Worm (Caenorhabditis elegans): Measurements from ENCODE around the gene pitp-1.

Gene pitp-1

DNA sequence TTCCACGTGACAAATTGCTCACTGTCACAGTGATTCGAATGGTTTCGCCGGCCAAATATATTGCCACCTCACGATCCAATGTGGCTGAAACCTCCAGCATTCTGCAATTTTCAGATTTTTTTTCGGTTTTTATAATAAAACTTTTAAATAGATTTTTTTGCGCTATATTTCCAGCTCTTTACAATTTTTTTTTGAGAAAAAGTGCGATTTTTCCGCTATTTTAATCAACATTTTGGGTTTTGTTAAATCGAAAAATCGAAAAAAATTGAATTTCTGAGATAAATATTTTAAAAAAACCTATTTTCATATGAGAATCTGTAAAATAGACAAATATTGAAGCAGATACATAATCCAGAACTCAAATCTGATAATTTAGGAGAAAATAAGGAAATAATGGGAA is 30.6 kb downstream of the pitp-1 start, which contains the start of gene M01F1.9:
M01F1.9 (minus strand) TSS at position 101 of the 400 bp plus-strand sequence.
- no peak for TF ChIP-seq eor-1 (tag; optimal IDR thresholded peaks at IDR 0.05)
- no peak for TF ChIP-seq zag-1 (tag; optimal IDR thresholded peaks at IDR 0.05)
- TF ChIP-seq ceh-28 (tag; optimal IDR thresholded peaks at IDR 0.05), result no peak
- no peak for TF ChIP-seq fos-1 (tag; optimal IDR thresholded peaks at IDR 0.05)
- no peak for TF ChIP-seq skn-1 (tag; optimal IDR thresholded peaks at IDR 0.05)
- TF ChIP-seq nfya-1 (tag; optimal IDR thresholded peaks at IDR 0.05; ENCODE audit: insufficient read depth), result no peak
- TF ChIP-seq lin-15B (tag; optimal IDR thresholded peaks at IDR 0.05), result no peak
- no peak for TF ChIP-seq unc-39 (tag; optimal IDR thresholded peaks at IDR 0.05)
- TF ChIP-seq nhr-23 (tag; optimal IDR thresholded peaks at IDR 0.05), result no peak
- no peak for TF ChIP-seq fkh-10 (GFP tag; optimal IDR thresholded peaks at IDR 0.05)
- no peak for TF ChIP-seq daf-12 (tag; optimal IDR thresholded peaks at IDR 0.05)
- no peak for TF ChIP-seq nhr-237 (tag; optimal IDR thresholded peaks at IDR 0.05)
- no peak for TF ChIP-seq ZK546.5 (tag; optimal IDR thresholded peaks at IDR 0.05)

DNA sequence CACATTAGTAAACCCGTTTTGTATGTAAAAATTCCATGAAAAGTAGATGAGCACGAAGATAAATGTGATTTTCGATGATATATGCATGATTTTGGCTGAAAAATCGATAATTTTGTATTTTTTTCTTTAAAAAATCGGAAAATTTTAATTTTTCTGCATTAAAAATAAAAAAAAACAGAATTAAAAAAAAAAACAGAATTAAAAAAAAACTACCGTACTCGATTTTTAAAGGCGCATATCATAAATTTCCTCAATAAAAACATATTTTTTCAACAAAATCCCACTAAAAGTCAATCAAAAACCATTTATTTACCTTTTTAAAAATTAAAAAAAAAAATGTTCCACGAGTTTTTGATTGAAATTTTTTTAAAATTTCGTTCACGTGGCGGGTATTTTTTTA is 36.5 kb downstream of the pitp-1 start, which contains the start of gene gly-14:
gly-14 (minus strand) TSS at position 101 of the 400 bp plus-strand sequence.
- TF ChIP-seq unc-39 (tag; optimal IDR thresholded peaks at IDR 0.05), result no peak
- TF ChIP-seq R02D3.7 (tag; optimal IDR thresholded peaks at IDR 0.05), result no peak
- no peak for TF ChIP-seq ceh-9 (tag; optimal IDR thresholded peaks at IDR 0.05)
- TF ChIP-seq nhr-237 (tag; optimal IDR thresholded peaks at IDR 0.05), result no peak
- TF ChIP-seq lin-39 (tag; optimal IDR thresholded peaks at IDR 0.05), result no peak
- no peak for TF ChIP-seq lin-15B (tag; optimal IDR thresholded peaks at IDR 0.05)
- no peak for TF ChIP-seq aly-2 (tag; optimal IDR thresholded peaks at IDR 0.05)
- TF ChIP-seq nhr-23 (tag; optimal IDR thresholded peaks at IDR 0.05), result no peak
- TF ChIP-seq eor-1 (tag; optimal IDR thresholded peaks at IDR 0.05), result no peak
- no peak for TF ChIP-seq nhr-77 (tag; optimal IDR thresholded peaks at IDR 0.05)
- no peak for TF ChIP-seq tbx-2 (tag; optimal IDR thresholded peaks at IDR 0.05)
- no peak for TF ChIP-seq nhr-28 (tag; optimal IDR thresholded peaks at IDR 0.05)
- TF ChIP-seq ceh-16 (tag; optimal IDR thresholded peaks at IDR 0.05), result no peak
- no peak for TF ChIP-seq unc-62 (GFP tag; optimal IDR thresholded peaks at IDR 0.05)
- TF ChIP-seq egl-27 (tag; optimal IDR thresholded peaks at IDR 0.05), result no peak
- no peak for TF ChIP-seq elt-1 (tag; optimal IDR thresholded peaks at IDR 0.05)
- no peak for TF ChIP-seq nhr-67 (tag; optimal IDR thresholded peaks at IDR 0.05)

ce11 chrIII:3488224-3488623 is 41.4 kb downstream of the pitp-1 start, which contains the start of gene C34C12.7:
Gene C34C12.7, minus strand, starts transcription at chrIII:3488341.
- TF ChIP-seq hmg-11 (tag; optimal IDR thresholded peaks at IDR 0.05) (no peak), elt-2 (tag; optimal IDR thresholded peaks at IDR 0.05) (no peak), nhr-76 (tag; optimal IDR thresholded peaks at IDR 0.05) (no peak), eor-1 (tag; optimal IDR thresholded peaks at IDR 0.05) (no peak), snpc-4 (tag; optimal IDR thresholded peaks at IDR 0.05) (no peak), nhr-237 (tag; optimal IDR thresholded peaks at IDR 0.05) (no peak), ZK546.5 (tag; optimal IDR thresholded peaks at IDR 0.05) (no peak), ceh-82 (tag; optimal IDR thresholded peaks at IDR 0.05) (no peak), nhr-43 (tag; optimal IDR thresholded peaks at IDR 0.05; ENCODE audit: poor library complexity, severe bottlenecking) (no peak)

ce11 chrIII:3487133-3487532 is 42.5 kb downstream of the pitp-1 start:
- no peak for TF ChIP-seq fkh-2 (tag; optimal IDR thresholded peaks at IDR 0.05)
- TF ChIP-seq nhr-23 (tag; optimal IDR thresholded peaks at IDR 0.05), result peak; percentile 51
- TF ChIP-seq elt-1 (tag; optimal IDR thresholded peaks at IDR 0.05), result no peak
- TF ChIP-seq tbx-2 (tag; optimal IDR thresholded peaks at IDR 0.05), result no peak

- TF ChIP-seq nhr-43 (tag; optimal IDR thresholded peaks at IDR 0.05; ENCODE audit: poor library complexity, severe bottlenecking) (peak; percentile 3), nhr-23 (tag; optimal IDR thresholded peaks at IDR 0.05) (peak; percentile 6), fkh-10 (GFP tag; optimal IDR thresholded peaks at IDR 0.05) (no peak)
Measured at ce11 chrIII:3486055-3486454, 43.5 kb downstream of the pitp-1 start.

DNA sequence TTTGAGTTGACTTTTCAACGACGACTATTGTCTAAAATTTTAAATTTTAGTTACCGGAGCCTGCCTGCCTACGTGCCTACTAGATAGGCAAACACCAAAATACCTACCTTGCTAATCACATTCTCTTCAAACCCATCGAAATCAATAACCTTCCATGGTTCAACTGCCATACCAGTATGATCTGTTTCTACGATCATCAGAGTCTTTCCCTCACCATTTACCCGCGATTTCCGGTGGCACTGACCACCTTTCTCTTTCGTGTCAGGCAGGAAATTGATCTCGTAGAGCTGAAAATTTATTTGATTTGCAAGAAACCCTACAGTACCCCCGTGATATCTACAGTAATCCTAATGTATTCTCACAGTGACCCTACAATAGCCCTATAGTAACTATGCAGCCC is 44.6 kb downstream of the pitp-1 start:
- TF ChIP-seq eor-1 (tag; optimal IDR thresholded peaks at IDR 0.05), result no peak
- no peak for TF ChIP-seq ceh-28 (tag; optimal IDR thresholded peaks at IDR 0.05)
- no peak for TF ChIP-seq nfya-1 (tag; optimal IDR thresholded peaks at IDR 0.05; ENCODE audit: insufficient read depth)
- TF ChIP-seq mml-1 (tag; optimal IDR thresholded peaks at IDR 0.05), result no peak
- no peak for TF ChIP-seq fkh-10 (GFP tag; optimal IDR thresholded peaks at IDR 0.05)
- TF ChIP-seq tbx-2 (tag; optimal IDR thresholded peaks at IDR 0.05), result no peak
- no peak for TF ChIP-seq aly-2 (tag; optimal IDR thresholded peaks at IDR 0.05)
- no peak for TF ChIP-seq elt-3 (tag; optimal IDR thresholded peaks at IDR 0.05)
- TF ChIP-seq zag-1 (tag; optimal IDR thresholded peaks at IDR 0.05), result no peak
- TF ChIP-seq nhr-25 (tag; optimal IDR thresholded peaks at IDR 0.05), result no peak
- no peak for TF ChIP-seq nhr-77 (tag; optimal IDR thresholded peaks at IDR 0.05)
- no peak for TF ChIP-seq nhr-67 (tag; optimal IDR thresholded peaks at IDR 0.05)
- TF ChIP-seq nhr-28 (tag; optimal IDR thresholded peaks at IDR 0.05), result no peak
- no peak for TF ChIP-seq skn-1 (tag; optimal IDR thresholded peaks at IDR 0.05)
- TF ChIP-seq nhr-23 (tag; optimal IDR thresholded peaks at IDR 0.05), result no peak
- TF ChIP-seq pqm-1 (tag; optimal IDR thresholded peaks at IDR 0.05), result no peak
- no peak for TF ChIP-seq snpc-4 (tag; optimal IDR thresholded peaks at IDR 0.05)
